Worm (Caenorhabditis elegans) whole organism, young adult: Measurements from ENCODE around the gene B0280.17.

ENCODE experiments used
- B0019.2 ChIP-seq: fragments of 200-800 bp; sonication (Bioruptor generic); conservative IDR thresholded peaks from 2 replicates; pipeline ENCODE4 v1.3.6; 2022; ENCODE audit warnings: missing genetic modification reagents, missing genetic modification characterization, missing compliant biosample characterization
- F10E7.11 ChIP-seq: sonication (generic microtip); optimal IDR thresholded peaks from 2 replicates; lab custom pipeline; 2017; ENCODE audit warnings: mild to moderate bottlenecking, missing genetic modification characterization, moderate library complexity, missing compliant biosample characterization
- F22D6.2 ChIP-seq: sonication (generic microtip); optimal IDR thresholded peaks from 2 replicates; lab custom pipeline; 2016; ENCODE audit warnings: mild to moderate bottlenecking, missing genetic modification characterization, missing compliant biosample characterization
- F23B12.7 ChIP-seq: sonication (generic microtip); optimal IDR thresholded peaks from 2 replicates; lab custom pipeline; 2017; ENCODE audit warnings: missing genetic modification characterization, mild to moderate bottlenecking, missing compliant biosample characterization, antibody characterized with exemption, moderate library complexity; ENCODE audit not compliant: insufficient read depth
- F33H1.4 ChIP-seq: fragments of 200-800 bp; sonication (Bioruptor generic); IDR thresholded peaks from 2 replicates; pipeline ENCODE4 v1.3.6; 2022; ENCODE audit warnings: missing genetic modification reagents, missing genetic modification characterization, missing compliant biosample characterization
- F55B11.4 ChIP-seq: sonication (generic microtip); optimal IDR thresholded peaks from 2 replicates; lab custom pipeline; 2016; ENCODE audit warnings: missing compliant biosample characterization, missing genetic modification characterization, borderline replicate concordance; ENCODE audit not compliant: insufficient read depth
- K11D2.4 ChIP-seq: fragments of 200-800 bp; sonication (Bioruptor generic); IDR thresholded peaks from 2 replicates; pipeline ENCODE4 v1.3.6; 2022; ENCODE audit warnings: missing genetic modification reagents, missing genetic modification characterization, missing compliant biosample characterization
- K12H6.12 ChIP-seq: fragments of 200-800 bp; sonication (Bioruptor generic); optimal IDR thresholded peaks from 2 replicates; lab custom pipeline; 2018; ENCODE audit warnings: mild to moderate bottlenecking, missing genetic modification characterization, missing compliant biosample characterization
- Y56A3A.18 ChIP-seq: fragments of 200-800 bp; sonication (Bioruptor generic); IDR thresholded peaks from 2 replicates; pipeline ENCODE4 v1.3.6; 2022; ENCODE audit warnings: missing genetic modification reagents, missing genetic modification characterization, missing compliant biosample characterization
- Y67H2A.10 ChIP-seq: fragments of 200-800 bp; sonication (Bioruptor generic); conservative IDR thresholded peaks from 2 replicates; pipeline ENCODE4 v1.3.6; 2022; ENCODE audit warnings: missing genetic modification reagents, missing genetic modification characterization, missing compliant biosample characterization
- Y95B8A.8 ChIP-seq: fragments of 200-800 bp; sonication (Bioruptor generic); IDR thresholded peaks from 2 replicates; pipeline ENCODE4 v1.3.6; 2022; ENCODE audit warnings: missing genetic modification reagents, missing genetic modification characterization, missing compliant biosample characterization
- ZK185.1 ChIP-seq: sonication (generic microtip); optimal IDR thresholded peaks from 2 replicates; lab custom pipeline; 2016; ENCODE audit warnings: mild to moderate bottlenecking, missing genetic modification characterization, missing compliant biosample characterization; ENCODE audit not compliant: poor library complexity, severe bottlenecking
- athp-1 ChIP-seq: sonication (generic microtip); optimal IDR thresholded peaks from 2 replicates; lab custom pipeline; 2017; ENCODE audit warnings: mild to moderate bottlenecking, missing genetic modification characterization, missing compliant biosample characterization
- bed-1 ChIP-seq: fragments of 200-800 bp; sonication (Bioruptor generic); IDR thresholded peaks from 2 replicates; pipeline ENCODE4 v1.3.6; 2022; ENCODE audit warnings: missing genetic modification reagents, missing genetic modification characterization, missing compliant biosample characterization
- bed-2 ChIP-seq: fragments of 200-800 bp; sonication (Bioruptor generic); IDR thresholded peaks from 2 replicates; pipeline ENCODE4 v1.3.6; 2022; ENCODE audit warnings: missing genetic modification reagents, missing genetic modification characterization, missing compliant biosample characterization
- cebp-1 ChIP-seq, 2 experiments: fragments of 200-800 bp in 1 of 2; sonication (Bioruptor generic) in 1 of 2; sonication (generic microtip) in 1 of 2; IDR thresholded peaks in 1 of 2; optimal IDR thresholded peaks in 1 of 2; 2 replicates each; pipeline versions ENCODE4 v1.3.6 to Lab custom; 2017 to 2022; ENCODE audit warnings: missing compliant biosample characterization in 2 of 2, missing genetic modification characterization in 2 of 2, mild to moderate bottlenecking in 1 of 2, missing genetic modification reagents in 1 of 2, moderate library complexity in 1 of 2
- ceh-27 ChIP-seq: fragments of 200-800 bp; sonication (Bioruptor generic); optimal IDR thresholded peaks from 2 replicates; lab custom pipeline; 2018; ENCODE audit warnings: mild to moderate bottlenecking, missing genetic modification characterization, moderate library complexity, missing compliant biosample characterization
- chd-7 ChIP-seq: sonication (generic microtip); optimal IDR thresholded peaks from 2 replicates; lab custom pipeline; 2016; ENCODE audit warnings: mild to moderate bottlenecking, missing genetic modification characterization, moderate library complexity, missing compliant biosample characterization
- dpff-1 ChIP-seq: sonication (generic microtip); optimal IDR thresholded peaks from 2 replicates; lab custom pipeline; 2017; ENCODE audit warnings: mild to moderate bottlenecking, missing genetic modification characterization, missing compliant biosample characterization
- egrh-3 ChIP-seq: fragments of 200-800 bp; sonication (Bioruptor generic); IDR thresholded peaks from 2 replicates; pipeline ENCODE4 v1.3.6; 2022; ENCODE audit warnings: missing genetic modification reagents, missing genetic modification characterization, missing compliant biosample characterization
- ets-4 ChIP-seq: fragments of 200-800 bp; sonication (Bioruptor generic); optimal IDR thresholded peaks from 2 replicates; lab custom pipeline; 2018; ENCODE audit warnings: mild to moderate bottlenecking, missing genetic modification characterization, missing compliant biosample characterization
- him-1 ChIP-seq: sonication (generic microtip); optimal IDR thresholded peaks from 2 replicates; lab custom pipeline; 2016; ENCODE audit warnings: missing genotype, missing genetic modification reagents, missing genetic modification characterization, missing compliant biosample characterization
- hlh-12 ChIP-seq: sonication (generic microtip); optimal IDR thresholded peaks from 2 replicates; lab custom pipeline; 2016; ENCODE audit warnings: missing genetic modification characterization, missing compliant biosample characterization
- hmg-20 ChIP-seq: fragments of 200-800 bp; sonication (Bioruptor generic); IDR thresholded peaks from 2 replicates; pipeline ENCODE4 v1.3.6; 2022; ENCODE audit warnings: missing genetic modification reagents, missing genetic modification characterization, missing compliant biosample characterization
- lin-35 ChIP-seq, 3 experiments: fragments of 150-350 bp in 2 of 3; sonication (generic microtip) in 1 of 3; optimal IDR thresholded peaks; 2 replicates each; lab custom pipeline; 2014 to 2018; ENCODE audit warnings: missing biosample characterization in 3 of 3, missing genetic modification characterization in 3 of 3, missing genetic modification reagents in 3 of 3
- lin-40 ChIP-seq: sonication (generic microtip); optimal IDR thresholded peaks from 2 replicates; lab custom pipeline; 2016; ENCODE audit warnings: missing genetic modification characterization, mild to moderate bottlenecking, missing compliant biosample characterization, missing genotype, missing genetic modification reagents
- lin-54 ChIP-seq: fragments of 200-800 bp; sonication (Bioruptor generic); optimal IDR thresholded peaks from 2 replicates; lab custom pipeline; 2018; ENCODE audit warnings: mild to moderate bottlenecking, missing genetic modification characterization, missing compliant biosample characterization
- lsl-1 ChIP-seq: fragments of 200-800 bp; sonication (Bioruptor generic); optimal IDR thresholded peaks from 2 replicates; lab custom pipeline; 2018; ENCODE audit warnings: mild to moderate bottlenecking, missing genetic modification characterization, moderate library complexity, missing compliant biosample characterization
- madf-10 ChIP-seq: sonication (generic microtip); optimal IDR thresholded peaks from 2 replicates; lab custom pipeline; 2016; ENCODE audit warnings: mild to moderate bottlenecking, missing genetic modification characterization, missing compliant biosample characterization
- madf-8 ChIP-seq: fragments of 200-800 bp; sonication (Bioruptor generic); conservative IDR thresholded peaks from 2 replicates; pipeline ENCODE4 v1.3.6; 2022; ENCODE audit warnings: missing genetic modification reagents, missing genetic modification characterization, missing compliant biosample characterization
- mcd-1 ChIP-seq: fragments of 200-800 bp; sonication (Bioruptor generic); IDR thresholded peaks from 2 replicates; pipeline ENCODE4 v1.3.6; 2022; ENCODE audit warnings: missing genetic modification reagents, missing genetic modification characterization, missing compliant biosample characterization
- mel-28 ChIP-seq: sonication (generic microtip); optimal IDR thresholded peaks from 2 replicates; lab custom pipeline; 2016; ENCODE audit warnings: borderline replicate concordance, mild to moderate bottlenecking, missing genetic modification characterization, missing compliant biosample characterization
- mes-4 ChIP-seq: sonication (generic microtip); optimal IDR thresholded peaks from 2 replicates; lab custom pipeline; 2016; ENCODE audit warnings: missing genotype, missing genetic modification characterization, missing compliant biosample characterization
- nhr-120 ChIP-seq: fragments of 200-800 bp; sonication (Bioruptor generic); IDR thresholded peaks from 2 replicates; pipeline ENCODE4 v1.3.6; 2022; ENCODE audit warnings: missing genetic modification characterization, missing compliant biosample characterization
- nhr-80 ChIP-seq: sonication (generic microtip); optimal IDR thresholded peaks from 2 replicates; lab custom pipeline; 2016; ENCODE audit warnings: missing genetic modification characterization, missing compliant biosample characterization
- pha-4 ChIP-seq: fragments of 150-350 bp; sonication (generic microtip); optimal IDR thresholded peaks from 2 replicates; lab custom pipeline; 2014; ENCODE audit warnings: missing biosample characterization, missing genetic modification reagents, missing genetic modification characterization
- rcor-1 ChIP-seq: fragments of 200-800 bp; sonication (Bioruptor generic); IDR thresholded peaks from 2 replicates; pipeline ENCODE4 v1.3.6; 2022; ENCODE audit warnings: missing genetic modification reagents, missing genetic modification characterization, missing compliant biosample characterization
- rec-8 ChIP-seq, 2 experiments: sonication (generic microtip); optimal IDR thresholded peaks; 2 replicates each; lab custom pipeline; 2016; ENCODE audit warnings: mild to moderate bottlenecking in 2 of 2, missing genetic modification characterization in 2 of 2, missing genetic modification reagents in 2 of 2, missing genotype in 2 of 2, missing biosample characterization in 1 of 2, missing compliant biosample characterization in 1 of 2, moderate library complexity in 1 of 2
- repo-1 ChIP-seq: sonication (generic microtip); optimal IDR thresholded peaks from 2 replicates; lab custom pipeline; 2017; ENCODE audit warnings: mild to moderate bottlenecking, missing genetic modification characterization, missing compliant biosample characterization
- sdz-38 ChIP-seq: sonication (generic microtip); optimal IDR thresholded peaks from 2 replicates; lab custom pipeline; 2016; ENCODE audit warnings: missing genotype, missing genetic modification characterization, missing compliant biosample characterization
- sea-2 ChIP-seq: fragments of 200-800 bp; sonication (Bioruptor generic); IDR thresholded peaks from 2 replicates; pipeline ENCODE4 v1.3.6; 2022; ENCODE audit warnings: missing genetic modification characterization, missing compliant biosample characterization
- snpc-1.3 ChIP-seq: sonication (generic microtip); optimal IDR thresholded peaks from 2 replicates; lab custom pipeline; 2017; ENCODE audit warnings: missing genetic modification characterization, mild to moderate bottlenecking, missing compliant biosample characterization, antibody characterized with exemption, moderate library complexity, missing genotype, missing genetic modification reagents; ENCODE audit not compliant: insufficient read depth
- tlf-1 ChIP-seq: fragments of 200-800 bp; sonication (Bioruptor generic); optimal IDR thresholded peaks from 2 replicates; lab custom pipeline; 2018; ENCODE audit warnings: mild to moderate bottlenecking, missing genetic modification characterization, missing compliant biosample characterization
- zfh-2 ChIP-seq: fragments of 200-800 bp; sonication (Bioruptor generic); conservative IDR thresholded peaks from 2 replicates; pipeline ENCODE4 v1.3.6; 2022; ENCODE audit warnings: missing genetic modification reagents, missing genetic modification characterization, missing compliant biosample characterization
- ztf-18 ChIP-seq: sonication (generic microtip); optimal IDR thresholded peaks from 2 replicates; lab custom pipeline; 2016; ENCODE audit warnings: missing genotype, mild to moderate bottlenecking, missing genetic modification characterization, missing compliant biosample characterization
- ztf-26 ChIP-seq: sonication (generic microtip); optimal IDR thresholded peaks from 2 replicates; lab custom pipeline; 2017; ENCODE audit warnings: missing genetic modification characterization, missing compliant biosample characterization
- ztf-3 ChIP-seq: fragments of 200-800 bp; sonication (Bioruptor generic); optimal IDR thresholded peaks from 2 replicates; lab custom pipeline; 2018; ENCODE audit warnings: mild to moderate bottlenecking, missing genetic modification characterization, missing compliant biosample characterization
- ztf-6 ChIP-seq: fragments of 200-800 bp; sonication (Bioruptor generic); IDR thresholded peaks from 2 replicates; pipeline ENCODE4 v1.3.6; 2022; ENCODE audit warnings: missing genetic modification reagents, missing genetic modification characterization, missing compliant biosample characterization

B0280.17 gene

DNA sequence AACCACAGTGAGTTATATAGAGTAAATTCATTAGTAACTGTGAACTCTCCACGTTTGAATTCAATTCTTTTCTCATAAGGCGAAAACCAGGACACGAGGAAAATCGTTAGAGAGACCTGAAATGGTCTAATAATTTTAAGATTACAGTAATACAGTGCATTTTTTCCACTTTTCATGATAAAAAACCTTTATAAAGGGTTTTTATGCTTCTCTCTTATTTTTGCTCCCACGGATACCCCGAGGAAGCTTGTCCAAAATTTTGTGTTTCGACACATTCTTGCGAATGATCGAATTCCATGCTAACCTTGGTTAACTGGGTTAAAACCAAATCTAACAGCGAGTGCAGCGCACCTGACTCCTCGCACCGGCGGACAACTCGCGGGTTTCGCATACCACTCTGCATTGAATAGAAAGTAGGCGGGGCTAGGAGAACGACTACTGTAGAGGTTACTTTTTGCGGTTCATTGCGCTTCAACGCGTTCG, 4.4 kb upstream of the B0280.17 start (continued):
- TF ChIP-seq repo-1 (tag; lab: Kevin White, UChicago) (peak; percentile 39), lin-40 (tag; lab: Kevin White, UChicago) (no peak), dpff-1 (tag; lab: Kevin White, UChicago) (no peak), lin-54 (GFP tag; lab: Kevin White, UChicago) (peak; percentile 67), rec-8 (tag; optimal IDR thresholded peaks at IDR 0.05; lab: Kevin White, UChicago) (peak in 1 of 2 experiments; percentile 49), chd-7 (no peak), ztf-26 (tag; lab: Kevin White, UChicago) (no peak), Y56A3A.18 (GFP tag; lab: Robert Waterston, UW) (0 out of 2 replicates have a peak, but pooled peaks have one; percentile 37), F10E7.11 (tag; lab: Kevin White, UChicago) (no peak), rcor-1 (GFP tag; lab: Robert Waterston, UW) (peak; percentile 55; the same call in 1 of the 2 replicates), bed-1 (GFP tag; lab: Robert Waterston, UW) (no peak), Y67H2A.10 (GFP tag; lab: Robert Waterston, UW) (no peak), F22D6.2 (no peak), cebp-1 (GFP tag; IDR thresholded peaks at IDR 0.05; lab: Robert Waterston, UW) (no peak), cebp-1 (tag; optimal IDR thresholded peaks at IDR 0.05; lab: Kevin White, UChicago) (no peak), hlh-12 (tag; lab: Kevin White, UChicago) (no peak), bed-2 (no peak), ceh-27 (no peak), ets-4 (GFP tag; lab: Kevin White, UChicago) (no peak), F23B12.7 (tag; lab: Kevin White, UChicago) (no peak), ztf-3 (GFP tag; lab: Kevin White, UChicago) (no peak), B0019.2 (GFP tag; lab: Robert Waterston, UW) (no peak), him-1 (tag; lab: Kevin White, UChicago) (peak; percentile 62), nhr-80 (tag; lab: Kevin White, UChicago) (no peak), mes-4 (tag; lab: Kevin White, UChicago) (no peak), athp-1 (tag; lab: Kevin White, UChicago) (peak; percentile 28), egrh-3 (GFP tag; lab: Robert Waterston, UW) (no peak), F33H1.4 (peak; percentile 51), madf-10 (tag; lab: Kevin White, UChicago) (no peak), zfh-2 (no peak), hmg-20 (no peak), lin-35 (GFP tag; optimal IDR thresholded peaks at IDR 0.05; lab: Kevin White, UChicago) (peak in 1 of 3 experiments; percentile 40), ztf-18 (tag; lab: Kevin White, UChicago) (peak; percentile 24), mel-28 (tag; lab: Kevin White, UChicago) (no peak), mcd-1 (peak; percentile 55), sea-2 (no peak), pha-4 (tag; lab: Kevin White, UChicago) (no peak), madf-8 (GFP tag; lab: Robert Waterston, UW) (peak; percentile 31; the same call in 1 of the 2 replicates), K11D2.4 (GFP tag; lab: Robert Waterston, UW) (no peak), tlf-1 (GFP tag; lab: Kevin White, UChicago) (peak; percentile 31), K12H6.12 (no peak), ZK185.1 (tag; lab: Kevin White, UChicago) (no peak), sdz-38 (tag; lab: Kevin White, UChicago) (no peak), ztf-6 (no peak), snpc-1.3 (tag; lab: Kevin White, UChicago) (peak; percentile 89), Y95B8A.8 (GFP tag; lab: Robert Waterston, UW) (peak; percentile 83), lsl-1 (GFP tag; lab: Kevin White, UChicago) (peak; percentile 67), F55B11.4 (tag; lab: Kevin White, UChicago) (no peak), nhr-120 (GFP tag; lab: Robert Waterston, UW) (no peak)
